Worm (Caenorhabditis elegans) whole organism, L4 larva: ENCODE data around the gene abcf-3.
A peak's percentile ranks its signal among the peaks of the same experiment; 100 is the strongest.

Experiments
- F44E2.7 ChIP-seq: fragments of 200-800 bp; sonication (Bioruptor generic); IDR thresholded peaks from 2 replicates; pipeline ENCODE4 v2.1.2; 2022; ENCODE audit warnings: missing genetic modification characterization, missing compliant biosample characterization
- R02D3.7 ChIP-seq: fragments of 150-350 bp; sonication (generic microtip); optimal IDR thresholded peaks from 3 replicates; lab custom pipeline; 2014; ENCODE audit warnings: missing biosample characterization, missing genetic modification characterization
- Y105C5A.15 ChIP-seq: fragments of 200-800 bp; sonication (Bioruptor generic); IDR thresholded peaks from 2 replicates; pipeline ENCODE4 v1.3.6; 2022; ENCODE audit warnings: missing genetic modification characterization, missing compliant biosample characterization
- Y75B8A.6 ChIP-seq: fragments of 200-800 bp; sonication (Bioruptor generic); IDR thresholded peaks from 2 replicates; pipeline ENCODE4 v1.3.6; 2022; ENCODE audit warnings: missing genetic modification reagents, missing genetic modification characterization, missing compliant biosample characterization
- aha-1 ChIP-seq: fragments of 150-350 bp; peaks from one replicate; lab custom pipeline; 2014; ENCODE audit warnings: missing biosample characterization, missing genetic modification characterization
- ceh-32 ChIP-seq: sonication (generic microtip); optimal IDR thresholded peaks from 2 replicates; lab custom pipeline; 2016; ENCODE audit warnings: mild to moderate bottlenecking, missing genetic modification characterization, missing compliant biosample characterization; ENCODE audit not compliant: poor library complexity
- ceh-44 ChIP-seq: fragments of 200-800 bp; sonication (Bioruptor generic); IDR thresholded peaks from 2 replicates; pipeline ENCODE4 v1.3.6; 2022; ENCODE audit warnings: missing genetic modification reagents, missing genetic modification characterization, missing compliant biosample characterization
- ceh-62 ChIP-seq: sonication (generic microtip); optimal IDR thresholded peaks from 2 replicates; lab custom pipeline; 2017; ENCODE audit warnings: missing biosample characterization, missing genetic modification characterization
- cey-2 ChIP-seq: sonication (generic microtip); optimal IDR thresholded peaks from 3 replicates; lab custom pipeline; 2017; ENCODE audit warnings: missing genetic modification characterization, mild to moderate bottlenecking, missing compliant biosample characterization, antibody characterized with exemption, borderline replicate concordance; ENCODE audit not compliant: insufficient read depth
- dmd-6 ChIP-seq: fragments of 200-800 bp; sonication (Bioruptor generic); IDR thresholded peaks from 2 replicates; pipeline ENCODE4 v1.3.6; 2022; ENCODE audit warnings: missing genetic modification reagents, missing genetic modification characterization, missing compliant biosample characterization
- dpl-1 ChIP-seq: fragments of 150-350 bp; optimal IDR thresholded peaks from 2 replicates; lab custom pipeline; 2014; ENCODE audit warnings: missing biosample characterization, missing genetic modification reagents, missing genetic modification characterization
- hlh-11 ChIP-seq: fragments of 200-800 bp; sonication (Bioruptor generic); optimal IDR thresholded peaks from 2 replicates; lab custom pipeline; 2018; ENCODE audit warnings: mild to moderate bottlenecking, missing genetic modification characterization, missing compliant biosample characterization
- hlh-30 ChIP-seq: sonication (generic microtip); optimal IDR thresholded peaks from 2 replicates; lab custom pipeline; 2017; ENCODE audit warnings: antibody characterized with exemption, mild to moderate bottlenecking, missing genetic modification characterization, missing compliant biosample characterization; ENCODE audit not compliant: insufficient read depth
- mdl-1 ChIP-seq, 2 experiments: fragments of 150-350 bp in 1 of 2; sonication (generic microtip) in 1 of 2; optimal IDR thresholded peaks; 2 replicates each; lab custom pipeline; 2014 to 2017; ENCODE audit warnings: missing biosample characterization in 2 of 2, missing genetic modification characterization in 2 of 2
- mxl-3 ChIP-seq: fragments of 200-800 bp; sonication (Bioruptor generic); optimal IDR thresholded peaks from 2 replicates; lab custom pipeline; 2018; ENCODE audit warnings: mild to moderate bottlenecking, missing genetic modification characterization, missing compliant biosample characterization
- nhr-11 ChIP-seq: fragments of 150-350 bp; optimal IDR thresholded peaks from 2 replicates; lab custom pipeline; 2014; ENCODE audit warnings: missing biosample characterization, missing genetic modification characterization
- nhr-111 ChIP-seq: fragments of 200-800 bp; sonication (Bioruptor generic); optimal IDR thresholded peaks from 2 replicates; lab custom pipeline; 2018; ENCODE audit warnings: mild to moderate bottlenecking, missing genetic modification characterization, missing compliant biosample characterization
- nhr-237 ChIP-seq: sonication (generic microtip); optimal IDR thresholded peaks from 2 replicates; lab custom pipeline; 2017; ENCODE audit warnings: missing biosample characterization, missing genetic modification characterization
- nhr-28 ChIP-seq: fragments of 150-350 bp; optimal IDR thresholded peaks from 2 replicates; lab custom pipeline; 2014; ENCODE audit warnings: missing biosample characterization, missing genetic modification characterization
- nhr-48 ChIP-seq: sonication (generic microtip); optimal IDR thresholded peaks from 2 replicates; lab custom pipeline; 2016; ENCODE audit warnings: mild to moderate bottlenecking, missing genetic modification characterization, missing compliant biosample characterization
- unc-39 ChIP-seq: sonication (generic microtip); optimal IDR thresholded peaks from 2 replicates; lab custom pipeline; 2017; ENCODE audit warnings: missing biosample characterization, missing genetic modification characterization
- vab-7 ChIP-seq: fragments of 200-800 bp; sonication (Bioruptor generic); IDR thresholded peaks from 2 replicates; pipeline ENCODE4 v1.3.6; 2022; ENCODE audit warnings: missing genetic modification reagents, missing genetic modification characterization, missing compliant biosample characterization
- zip-11 ChIP-seq: fragments of 200-800 bp; sonication (Bioruptor generic); IDR thresholded peaks from 2 replicates; pipeline ENCODE4 v1.3.6; 2022; ENCODE audit warnings: missing genetic modification characterization, missing compliant biosample characterization

abcf-3 gene

ce11 chrIII:6215476-6215875 is 42.3 kb downstream of the abcf-3 start, which contains the start of gene C23G10.11:
Gene C23G10.11, minus strand, starts transcription at chrIII:6215576.
- no peak for TF ChIP-seq ceh-32 (tag; lab: Kevin White, UChicago)
- peak; percentile 12 for TF ChIP-seq nhr-28 (tag; lab: Kevin White, UChicago)

DNA sequence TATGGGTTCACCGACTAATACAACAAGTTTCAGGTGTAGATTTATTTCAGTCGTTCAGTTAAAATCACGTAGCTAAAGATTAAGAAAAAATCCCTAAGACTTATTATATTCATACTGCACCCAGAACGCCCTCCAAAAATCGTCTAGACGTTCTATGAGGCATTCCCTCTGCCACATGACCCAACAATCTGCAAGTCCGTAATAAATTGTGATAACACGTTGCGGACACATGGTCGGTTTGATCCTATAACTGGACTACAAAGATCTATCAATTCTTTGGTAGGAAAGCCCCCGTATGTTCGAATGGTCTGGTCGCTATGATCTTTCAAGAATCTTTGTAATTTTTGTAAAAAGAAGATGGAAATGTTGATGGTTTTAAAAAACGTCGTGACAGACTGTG is 42.7 kb downstream of the abcf-3 start:
- TF ChIP-seq hlh-30 (tag; lab: Kevin White, UChicago): peak; percentile 14
- TF ChIP-seq nhr-28 (tag; lab: Kevin White, UChicago): peak; percentile 84
- peak; percentile 92 for TF ChIP-seq mxl-3 (GFP tag; lab: Kevin White, UChicago)
- TF ChIP-seq mdl-1 (tag; optimal IDR thresholded peaks at IDR 0.05; lab: Kevin White, UChicago): peak in 1 of 2 experiments; percentile 71
- TF ChIP-seq nhr-11 (tag; lab: Kevin White, UChicago): no peak
- TF ChIP-seq dmd-6 (GFP tag; lab: Robert Waterston, UW): 0 out of 2 replicates have a peak, but pooled peaks have one; percentile 8
- peak; percentile 23 for TF ChIP-seq hlh-11 (tag; lab: Kevin White, UChicago)
- TF ChIP-seq ceh-62: no peak
- peak; percentile 83 for TF ChIP-seq nhr-48 (tag; lab: Kevin White, UChicago)
- no peak for TF ChIP-seq unc-39 (tag; lab: Kevin White, UChicago)
- no peak for TF ChIP-seq R02D3.7 (tag; lab: Kevin White, UChicago)
- no peak for TF ChIP-seq vab-7

ce11 chrIII:6216833-6217466 is 43.7 kb downstream of the abcf-3 start, which contains the start of gene hot-4:
Gene hot-4, plus strand, starts transcription at chrIII:6217416.
- TF ChIP-seq dpl-1 (GFP tag; lab: Kevin White, UChicago): no peak
- no peak for TF ChIP-seq Y75B8A.6 (GFP tag; lab: Robert Waterston, UW)
- no peak for TF ChIP-seq F44E2.7 (GFP tag; lab: Robert Waterston, UW)
- TF ChIP-seq zip-11 (GFP tag; lab: Robert Waterston, UW): no peak
- TF ChIP-seq Y105C5A.15 (GFP tag; lab: Robert Waterston, UW): no peak
- TF ChIP-seq nhr-237 (tag; lab: Kevin White, UChicago): no peak
- no peak for TF ChIP-seq ceh-44
- TF ChIP-seq nhr-28 (tag; lab: Kevin White, UChicago): no peak
- TF ChIP-seq nhr-111 (GFP tag; lab: Kevin White, UChicago): no peak

DNA sequence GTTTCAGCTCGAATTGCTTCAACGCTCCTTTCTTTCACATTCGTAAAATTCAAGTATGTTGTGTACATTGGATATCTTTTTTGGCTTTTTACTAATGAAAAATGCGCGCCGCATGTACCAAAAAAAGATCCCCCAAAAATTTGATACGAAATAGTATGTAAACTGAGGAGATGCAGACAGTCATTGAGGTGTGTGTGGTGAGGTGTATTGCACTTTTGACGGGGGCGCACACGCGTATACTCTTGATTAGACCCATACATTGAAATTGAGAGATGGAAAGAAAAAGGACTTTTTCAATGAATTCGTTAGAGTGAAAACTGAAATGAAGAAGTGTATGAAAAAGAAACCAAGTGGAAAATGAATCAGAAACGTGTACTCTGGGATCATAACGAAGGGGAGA is 48.2 kb downstream of the abcf-3 start:
- no peak for TF ChIP-seq cey-2 (tag; lab: Kevin White, UChicago)
- peak; percentile 56 for TF ChIP-seq aha-1 (tag; lab: Kevin White, UChicago)
